Fruit fly (Drosophila melanogaster): ENCODE measurements around the gene RpS27.

Gene RpS27

dm6 chr3R:25265589-25266201, 18.4 kb upstream of the RpS27 start, which contains the start of the genes GlnRS and RIOK2 (continued):
- TF ChIP-seq ac (GFP tag; optimal IDR thresholded peaks at IDR 0.05): no peak
- peak; percentile 98 for TF ChIP-seq pzg (GFP tag; optimal IDR thresholded peaks at IDR 0.05)
- TF ChIP-seq CG14014 (GFP tag; IDR thresholded peaks at IDR 0.05): no peak
- peak; percentile 55 for TF ChIP-seq bigmax (GFP tag; optimal IDR thresholded peaks at IDR 0.05)
- no peak for TF ChIP-seq unpg (GFP tag; optimal IDR thresholded peaks at IDR 0.05)
- TF ChIP-seq grn (GFP tag; optimal IDR thresholded peaks at IDR 0.05): peak; percentile 7
- peak; percentile 56 for TF ChIP-seq sug (tag; optimal IDR thresholded peaks at IDR 0.05)
- TF ChIP-seq CG14710 (tag; optimal IDR thresholded peaks at IDR 0.05): no peak
- no peak for TF ChIP-seq ham (GFP tag; IDR thresholded peaks at IDR 0.05)
- TF ChIP-seq caup (GFP tag; optimal IDR thresholded peaks at IDR 0.05; ENCODE audit: severe bottlenecking): no peak
- TF ChIP-seq btn (GFP tag; optimal IDR thresholded peaks at IDR 0.05): no peak
- peak; percentile 92 for TF ChIP-seq Doc3 (GFP tag; IDR thresholded peaks at IDR 0.05; ENCODE audit: partially characterized antibody)
- TF ChIP-seq gro (GFP tag; optimal IDR thresholded peaks at IDR 0.05): peak; percentile 54
- no peak for TF ChIP-seq Bteb2 (GFP tag; optimal IDR thresholded peaks at IDR 0.05)
- TF ChIP-seq CG15073 (GFP tag; optimal IDR thresholded peaks at IDR 0.05): no peak
- TF ChIP-seq CG11695 (GFP tag; IDR thresholded peaks at IDR 0.05): no peak
- TF ChIP-seq Hsf (GFP tag; optimal IDR thresholded peaks at IDR 0.05): peak; percentile 35
- TF ChIP-seq bab2 (GFP tag; optimal IDR thresholded peaks at IDR 0.05): no peak
- peak; percentile 54 for TF ChIP-seq CG17912 (GFP tag; optimal IDR thresholded peaks at IDR 0.05)
- TF ChIP-seq CG16815 (GFP tag; optimal IDR thresholded peaks at IDR 0.05): no peak
- no peak for TF ChIP-seq CG11456 (GFP tag; IDR thresholded peaks at IDR 0.05)
- peak in 1 of 2 experiments; percentile 79 for TF ChIP-seq Dfd (GFP tag; optimal IDR thresholded peaks at IDR 0.05)
- peak in 1 of 3 experiments; percentile 12 for TF ChIP-seq Stat92E (GFP tag; optimal IDR thresholded peaks at IDR 0.05)
- no peak for TF ChIP-seq CG14667 (GFP tag; IDR thresholded peaks at IDR 0.05)
- TF ChIP-seq CG8388 (GFP tag; optimal IDR thresholded peaks at IDR 0.05): no peak
- TF ChIP-seq CG13894 (tag; optimal IDR thresholded peaks at IDR 0.05): no peak
- TF ChIP-seq ATbp (GFP tag; optimal IDR thresholded peaks at IDR 0.05): no peak
- no peak for TF ChIP-seq CG6683 (GFP tag; optimal IDR thresholded peaks at IDR 0.05)
- no peak for TF ChIP-seq CG8089 (GFP tag; optimal IDR thresholded peaks at IDR 0.05)
- no peak for TF ChIP-seq jumu (GFP tag; optimal IDR thresholded peaks at IDR 0.05)
- peak; percentile 91 for TF ChIP-seq mld (GFP tag; IDR thresholded peaks at IDR 0.05; ENCODE audit: partially characterized antibody)
- no peak for TF ChIP-seq fd96Cb (tag; optimal IDR thresholded peaks at IDR 0.05)
- TF ChIP-seq abd-A (tag; optimal IDR thresholded peaks at IDR 0.05): no peak
- TF ChIP-seq CG17568 (GFP tag; optimal IDR thresholded peaks at IDR 0.05): no peak
- TF ChIP-seq CG6765 (GFP tag; optimal IDR thresholded peaks at IDR 0.05): no peak
- TF ChIP-seq hth (optimal IDR thresholded peaks at IDR 0.05): no peak
- TF ChIP-seq Antp (GFP tag; optimal IDR thresholded peaks at IDR 0.05): no peak
- no peak for TF ChIP-seq CG2875 (GFP tag; optimal IDR thresholded peaks at IDR 0.05)
- TF ChIP-seq gcm2 (GFP tag; optimal IDR thresholded peaks at IDR 0.05): no peak
- TF ChIP-seq Dref (GFP tag; IDR thresholded peaks at IDR 0.05): peak; percentile 88
- no peak for TF ChIP-seq NfI (GFP tag; optimal IDR thresholded peaks at IDR 0.05)
- no peak for TF ChIP-seq CG12219 (GFP tag; optimal IDR thresholded peaks at IDR 0.05)
- TF ChIP-seq MBD-R2 (GFP tag; IDR thresholded peaks at IDR 0.05): peak; percentile 98
- TF ChIP-seq CG9932 (GFP tag; IDR thresholded peaks at IDR 0.05): peak; percentile 49; the same call in 1 of the 2 replicates
- no peak for TF ChIP-seq Oaz (GFP tag; IDR thresholded peaks at IDR 0.05)
- no peak for TF ChIP-seq CG31441 (GFP tag; IDR thresholded peaks at IDR 0.05)
- TF ChIP-seq chn (GFP tag; optimal IDR thresholded peaks at IDR 0.05): no peak
- peak; percentile 85 for TF ChIP-seq CG2116 (GFP tag; optimal IDR thresholded peaks at IDR 0.05)
- peak in 1 of 2 experiments; percentile 59 for TF ChIP-seq Eip74EF (GFP tag; optimal IDR thresholded peaks at IDR 0.05)
- no peak for TF ChIP-seq ase (GFP tag; IDR thresholded peaks at IDR 0.05)

Measured in whole organism, embryonic.